Fruit fly (Drosophila melanogaster): ENCODE measurements around the gene Cp36.

dm6 chrX:8481462-8481861 lies 2.3 kb downstream of the Cp36 start, which contains the start of gene Cp38:
- TF ChIP-seq Hnf4 (GFP tag; optimal IDR thresholded peaks at IDR 0.05) (no peak), usp (GFP tag; optimal IDR thresholded peaks at IDR 0.05) (no peak), Sp1 (GFP tag; optimal IDR thresholded peaks at IDR 0.05) (no peak)
